Worm (Caenorhabditis elegans) whole organism, L1 larva: ENCODE data around the gene B0336.7.

ENCODE experiments used
- fkh-10 ChIP-seq: sonication (generic microtip); optimal IDR thresholded peaks from 2 replicates; lab custom pipeline; 2017; ENCODE audit warnings: missing biosample characterization, missing genetic modification reagents, missing genetic modification characterization
- hlh-17 ChIP-seq: fragments of 200-800 bp; sonication (Bioruptor generic); optimal IDR thresholded peaks from 2 replicates; lab custom pipeline; 2018; ENCODE audit warnings: missing genetic modification characterization, mild to moderate bottlenecking, missing compliant biosample characterization, moderate library complexity, borderline replicate concordance
- lin-13 ChIP-seq: fragments of 150-350 bp; optimal IDR thresholded peaks from 2 replicates; lab custom pipeline; 2014; ENCODE audit warnings: missing biosample characterization, missing genetic modification reagents, missing genetic modification characterization
- lin-39 ChIP-seq: fragments of 150-350 bp; optimal IDR thresholded peaks from 2 replicates; lab custom pipeline; 2014; ENCODE audit warnings: missing biosample characterization, missing genetic modification reagents, missing genetic modification characterization
- nhr-28 ChIP-seq: fragments of 150-350 bp; optimal IDR thresholded peaks from 2 replicates; lab custom pipeline; 2014; ENCODE audit warnings: missing biosample characterization, missing genetic modification characterization
- nhr-77 ChIP-seq: fragments of 150-350 bp; optimal IDR thresholded peaks from 2 replicates; lab custom pipeline; 2014; ENCODE audit warnings: missing biosample characterization, missing genetic modification characterization
- snpc-4 ChIP-seq: fragments of 150-350 bp; optimal IDR thresholded peaks from 2 replicates; lab custom pipeline; 2014; ENCODE audit warnings: missing biosample characterization, missing genetic modification characterization
- sptf-1 ChIP-seq: fragments of 150-350 bp; optimal IDR thresholded peaks from 2 replicates; lab custom pipeline; 2014; ENCODE audit warnings: missing biosample characterization, missing genetic modification characterization
- unc-62 ChIP-seq: fragments of 150-350 bp; optimal IDR thresholded peaks from 2 replicates; lab custom pipeline; 2014; ENCODE audit warnings: missing biosample characterization, missing genetic modification reagents, missing genetic modification characterization
- vab-15 ChIP-seq: sonication (generic microtip); optimal IDR thresholded peaks from 2 replicates; lab custom pipeline; 2017; ENCODE audit warnings: missing genotype, mild to moderate bottlenecking, missing genetic modification characterization, missing compliant biosample characterization
- ztf-11 ChIP-seq, 2 experiments: sonication (generic microtip); optimal IDR thresholded peaks; 2 replicates each; lab custom pipeline; 2016 to 2017; ENCODE audit warnings: missing genetic modification characterization in 2 of 2, missing biosample characterization in 1 of 2, missing compliant biosample characterization in 1 of 2
- ztf-4 ChIP-seq: fragments of 150-350 bp; optimal IDR thresholded peaks from 2 replicates; lab custom pipeline; 2014; ENCODE audit warnings: missing biosample characterization, missing genetic modification characterization

DNA sequence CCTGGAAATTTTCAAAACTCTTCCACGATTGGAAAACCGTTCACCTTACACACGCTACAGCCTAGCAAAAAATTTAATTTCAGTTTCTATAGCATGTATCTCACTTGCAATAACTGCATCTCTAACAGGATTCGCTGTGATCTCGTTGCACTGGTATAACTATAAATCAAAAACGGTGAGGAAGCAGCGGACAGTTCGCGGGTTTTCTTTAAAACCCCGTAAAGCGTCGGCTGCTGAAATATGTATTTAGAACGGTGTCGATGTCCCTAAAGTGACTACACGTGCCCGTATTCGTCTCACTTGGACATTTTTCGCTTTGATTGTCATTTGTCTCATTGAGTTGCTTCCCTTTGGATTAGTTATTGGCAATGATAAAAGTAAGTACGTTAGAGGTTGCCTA lies 37.2 kb upstream of the B0336.7 start:
- TF ChIP-seq vab-15 (tag; lab: Kevin White, UChicago) (no peak), ztf-11 (tag; optimal IDR thresholded peaks at IDR 0.05; lab: Kevin White, UChicago) (no peak), lin-13 (GFP tag; lab: Kevin White, UChicago) (no peak), unc-62 (GFP tag; lab: Kevin White, UChicago) (no peak), nhr-28 (no peak), sptf-1 (tag; lab: Kevin White, UChicago) (no peak), snpc-4 (tag; lab: Kevin White, UChicago) (no peak), fkh-10 (GFP tag; lab: Kevin White, UChicago) (no peak), nhr-77 (tag; lab: Kevin White, UChicago) (no peak), hlh-17 (no peak), ztf-4 (no peak), lin-39 (no peak)
